Worm (Caenorhabditis elegans) whole organism, mixed stage, embryonic: ENCODE results near the gene srg-21.

ENCODE experiments used
- M03D4.4 ChIP-seq: sonication (generic microtip); optimal IDR thresholded peaks from 2 replicates; lab custom pipeline; 2017; ENCODE audit warnings: mild to moderate bottlenecking, missing genetic modification characterization, missing compliant biosample characterization
- blmp-1 ChIP-seq: fragments of 150-350 bp; optimal IDR thresholded peaks from 2 replicates; lab custom pipeline; 2014; ENCODE audit warnings: missing biosample characterization, missing genetic modification characterization
- ceh-39 ChIP-seq: fragments of 150-350 bp; optimal IDR thresholded peaks from 2 replicates; lab custom pipeline; 2014; ENCODE audit warnings: missing biosample characterization, missing genetic modification characterization
- ceh-43 ChIP-seq: fragments of 200-800 bp; sonication (Bioruptor generic); optimal IDR thresholded peaks from 2 replicates; lab custom pipeline; 2018; ENCODE audit warnings: mild to moderate bottlenecking, missing genetic modification characterization, moderate library complexity, missing compliant biosample characterization
- ceh-83 ChIP-seq: fragments of 200-800 bp; sonication (Bioruptor generic); optimal IDR thresholded peaks from 2 replicates; lab custom pipeline; 2018; ENCODE audit warnings: mild to moderate bottlenecking, missing genetic modification characterization, missing compliant biosample characterization
- ces-1 ChIP-seq: fragments of 150-350 bp; optimal IDR thresholded peaks from 2 replicates; lab custom pipeline; 2014; ENCODE audit warnings: missing biosample characterization, missing genetic modification reagents, missing genetic modification characterization
- cnd-1 ChIP-seq: fragments of 200-800 bp; sonication (Bioruptor generic); optimal IDR thresholded peaks from 2 replicates; lab custom pipeline; 2018; ENCODE audit warnings: mild to moderate bottlenecking, missing genetic modification characterization, missing compliant biosample characterization
- drap-1 ChIP-seq: fragments of 200-800 bp; sonication (Bioruptor generic); optimal IDR thresholded peaks from 3 replicates; lab custom pipeline; 2018; ENCODE audit warnings: mild to moderate bottlenecking, missing genetic modification characterization, missing compliant biosample characterization
- elt-1 ChIP-seq: sonication (generic microtip); optimal IDR thresholded peaks from 2 replicates; lab custom pipeline; 2017; ENCODE audit warnings: missing genetic modification characterization, mild to moderate bottlenecking, missing compliant biosample characterization, antibody characterized with exemption, moderate library complexity, borderline replicate concordance; ENCODE audit not compliant: insufficient read depth
- elt-3 ChIP-seq: fragments of 150-350 bp; optimal IDR thresholded peaks from 2 replicates; lab custom pipeline; 2014; ENCODE audit warnings: missing biosample characterization, missing genetic modification characterization
- flh-1 ChIP-seq: fragments of 200-800 bp; sonication (Bioruptor generic); optimal IDR thresholded peaks from 2 replicates; lab custom pipeline; 2018; ENCODE audit warnings: mild to moderate bottlenecking, missing genetic modification characterization, moderate library complexity, missing compliant biosample characterization
- ham-2 ChIP-seq: fragments of 200-800 bp; sonication (Bioruptor generic); optimal IDR thresholded peaks from 2 replicates; lab custom pipeline; 2018; ENCODE audit warnings: mild to moderate bottlenecking, missing genetic modification characterization, missing compliant biosample characterization
- lin-13 ChIP-seq: fragments of 150-350 bp; optimal IDR thresholded peaks from 2 replicates; lab custom pipeline; 2014; ENCODE audit warnings: missing biosample characterization, missing genetic modification characterization
- lin-32 ChIP-seq: fragments of 200-800 bp; sonication (Bioruptor generic); optimal IDR thresholded peaks from 2 replicates; lab custom pipeline; 2018; ENCODE audit warnings: mild to moderate bottlenecking, missing genetic modification characterization, missing compliant biosample characterization
- mep-1 ChIP-seq: fragments of 150-350 bp; optimal IDR thresholded peaks from 2 replicates; lab custom pipeline; 2017; ENCODE audit warnings: missing biosample characterization, missing genetic modification reagents, missing genetic modification characterization, inconsistent platforms
- mls-2 ChIP-seq: sonication (generic microtip); optimal IDR thresholded peaks from 2 replicates; lab custom pipeline; 2016; ENCODE audit warnings: mild to moderate bottlenecking, missing genetic modification characterization, moderate library complexity, missing compliant biosample characterization
- nhr-12 ChIP-seq: fragments of 150-350 bp; optimal IDR thresholded peaks from 2 replicates; lab custom pipeline; 2014; ENCODE audit warnings: missing biosample characterization, missing genetic modification characterization
- nhr-2 ChIP-seq: fragments of 150-350 bp; optimal IDR thresholded peaks from 2 replicates; lab custom pipeline; 2014; ENCODE audit warnings: missing biosample characterization, missing genetic modification characterization
- nhr-28 ChIP-seq: fragments of 150-350 bp; optimal IDR thresholded peaks from 2 replicates; lab custom pipeline; 2014; ENCODE audit warnings: missing biosample characterization, missing genetic modification characterization
- nhr-76 ChIP-seq: sonication (generic microtip); optimal IDR thresholded peaks from 2 replicates; lab custom pipeline; 2017; ENCODE audit warnings: missing biosample characterization, missing genetic modification characterization
- pha-4 ChIP-seq: fragments of 150-350 bp; optimal IDR thresholded peaks from 2 replicates; lab custom pipeline; 2018; ENCODE audit warnings: missing biosample characterization, missing genetic modification reagents, missing genetic modification characterization
- snpc-4 ChIP-seq: fragments of 150-350 bp; optimal IDR thresholded peaks from 2 replicates; lab custom pipeline; 2014; ENCODE audit warnings: missing biosample characterization, missing genetic modification characterization
- sptf-1 ChIP-seq: sonication (generic microtip); optimal IDR thresholded peaks from 2 replicates; lab custom pipeline; 2017; ENCODE audit warnings: mild to moderate bottlenecking, missing genetic modification characterization, moderate library complexity, missing compliant biosample characterization
- tbx-8 ChIP-seq: fragments of 200-800 bp; sonication (Bioruptor generic); optimal IDR thresholded peaks from 2 replicates; lab custom pipeline; 2018; ENCODE audit warnings: mild to moderate bottlenecking, missing genetic modification characterization, moderate library complexity, missing compliant biosample characterization
- unc-120 ChIP-seq: sonication (generic microtip); optimal IDR thresholded peaks from 2 replicates; lab custom pipeline; 2017; ENCODE audit warnings: missing genetic modification characterization, missing compliant biosample characterization; ENCODE audit not compliant: poor library complexity, severe bottlenecking
- unc-39 ChIP-seq: fragments of 150-350 bp; optimal IDR thresholded peaks from 2 replicates; lab custom pipeline; 2014; ENCODE audit warnings: missing biosample characterization, missing genetic modification characterization
- unc-62 ChIP-seq: fragments of 150-350 bp; optimal IDR thresholded peaks from 2 replicates; lab custom pipeline; 2014; ENCODE audit warnings: missing biosample characterization, missing genetic modification reagents, missing genetic modification characterization
- zip-8 ChIP-seq: fragments of 150-350 bp; optimal IDR thresholded peaks from 2 replicates; lab custom pipeline; 2014; ENCODE audit warnings: missing biosample characterization, missing genetic modification characterization
- ztf-11 ChIP-seq: fragments of 150-350 bp; optimal IDR thresholded peaks from 2 replicates; lab custom pipeline; 2014; ENCODE audit warnings: missing biosample characterization, missing genetic modification characterization

The srg-21 gene

DNA sequence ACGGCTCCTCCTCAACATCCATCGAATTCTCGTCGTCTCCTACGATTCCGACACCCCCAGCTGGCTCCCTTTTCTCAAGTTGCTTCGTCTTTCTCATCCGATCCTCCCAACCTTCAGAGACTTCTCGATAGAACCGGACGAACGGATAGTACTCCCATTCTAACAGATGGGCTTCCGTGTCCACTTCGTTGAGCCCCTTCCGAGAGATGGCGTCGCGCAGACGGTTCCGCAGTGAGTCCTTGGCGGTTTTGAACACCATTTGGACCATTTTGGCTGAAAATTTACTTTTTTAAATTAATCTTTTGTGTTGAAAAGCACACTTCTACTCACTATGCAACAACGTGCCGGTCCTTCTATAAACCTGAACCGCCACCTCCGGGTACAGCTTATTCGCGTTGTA lies 37.5 kb downstream of the srg-21 start:
- no peak for TF ChIP-seq lin-13 (tag; lab: Kevin White, UChicago)
- no peak for TF ChIP-seq nhr-2 (tag; lab: Kevin White, UChicago)
- TF ChIP-seq nhr-12 (tag; lab: Kevin White, UChicago) = no peak
- no peak for TF ChIP-seq mep-1 (tag; lab: Kevin White, UChicago)

- TF ChIP-seq flh-1 (GFP tag; lab: Kevin White, UChicago) = no peak
- no peak for TF ChIP-seq zip-8 (tag; lab: Kevin White, UChicago)
- no peak for TF ChIP-seq elt-1 (tag; lab: Kevin White, UChicago)
- TF ChIP-seq lin-32 (GFP tag; lab: Kevin White, UChicago) = no peak
- no peak for TF ChIP-seq mls-2 (tag; lab: Kevin White, UChicago)
- TF ChIP-seq M03D4.4 (tag; lab: Kevin White, UChicago) = no peak
- no peak for TF ChIP-seq unc-62 (GFP tag; lab: Kevin White, UChicago)
- no peak for TF ChIP-seq cnd-1 (tag; lab: Kevin White, UChicago)
- no peak for TF ChIP-seq nhr-76 (tag; lab: Kevin White, UChicago)
- no peak for TF ChIP-seq pha-4
- TF ChIP-seq mep-1 (tag; lab: Kevin White, UChicago) = no peak
- no peak for TF ChIP-seq elt-3 (tag; lab: Kevin White, UChicago)
- no peak for TF ChIP-seq unc-120 (tag; lab: Kevin White, UChicago)
- TF ChIP-seq sptf-1 (tag; lab: Kevin White, UChicago) = no peak
Observed at ce11 chrII:3052843-3053242, 38.3 kb downstream of the srg-21 start.

DNA sequence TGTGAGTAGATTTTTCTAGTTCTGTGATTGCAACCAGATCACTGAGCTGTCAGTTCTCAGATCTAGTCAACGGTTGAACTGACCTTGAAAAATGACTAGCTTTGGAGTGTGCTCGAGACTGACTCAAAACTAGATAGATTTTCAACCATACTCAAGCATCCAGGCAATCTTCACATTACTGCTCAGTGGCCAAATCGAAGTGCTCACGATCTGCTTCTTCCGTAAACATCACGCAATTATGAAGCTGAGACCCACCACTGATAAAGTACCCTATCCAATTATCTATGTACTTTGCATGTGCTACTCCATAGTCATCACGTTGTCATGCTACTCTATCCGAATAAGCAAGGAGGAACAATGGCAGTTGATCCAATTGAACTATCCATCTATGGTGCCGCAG lies 39.8 kb downstream of the srg-21 start:
- no peak for TF ChIP-seq mls-2 (tag; lab: Kevin White, UChicago)

DNA sequence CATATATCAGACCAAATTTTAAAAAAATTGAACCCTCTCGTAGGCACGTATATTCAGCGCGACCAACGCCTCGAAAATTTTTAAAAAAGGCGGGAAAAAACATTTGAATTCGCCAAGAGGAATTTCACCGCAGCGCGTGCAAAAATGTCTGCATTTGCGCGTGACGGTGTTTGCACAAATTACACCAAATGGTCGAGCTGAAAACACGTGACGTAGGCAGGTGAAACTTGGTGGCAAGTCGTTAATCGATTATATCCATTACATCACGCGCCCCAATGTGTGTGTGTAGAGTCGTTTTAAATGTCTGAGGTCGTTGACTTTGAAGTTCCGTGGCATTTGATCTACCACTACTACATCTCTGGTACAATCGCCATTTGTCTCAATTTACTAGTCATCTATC lies 40.5 kb downstream of the srg-21 start, which contains the start of gene sri-31:
TSS of gene sri-31 (plus strand) at position 301 of the 400 bp plus-strand sequence.
- TF ChIP-seq mls-2 (tag; lab: Kevin White, UChicago) (no peak), blmp-1 (tag; lab: Kevin White, UChicago) (no peak), nhr-12 (tag; lab: Kevin White, UChicago) (no peak), M03D4.4 (tag; lab: Kevin White, UChicago) (no peak), nhr-28 (tag; lab: Kevin White, UChicago) (no peak), ces-1 (GFP tag; lab: Kevin White, UChicago) (no peak), tbx-8 (GFP tag; lab: Kevin White, UChicago) (no peak), unc-39 (tag; lab: Kevin White, UChicago) (no peak), snpc-4 (tag; lab: Kevin White, UChicago) (no peak), unc-62 (GFP tag; lab: Kevin White, UChicago) (no peak), elt-3 (tag; lab: Kevin White, UChicago) (no peak), pha-4 (no peak), drap-1 (GFP tag; lab: Kevin White, UChicago) (no peak)

DNA sequence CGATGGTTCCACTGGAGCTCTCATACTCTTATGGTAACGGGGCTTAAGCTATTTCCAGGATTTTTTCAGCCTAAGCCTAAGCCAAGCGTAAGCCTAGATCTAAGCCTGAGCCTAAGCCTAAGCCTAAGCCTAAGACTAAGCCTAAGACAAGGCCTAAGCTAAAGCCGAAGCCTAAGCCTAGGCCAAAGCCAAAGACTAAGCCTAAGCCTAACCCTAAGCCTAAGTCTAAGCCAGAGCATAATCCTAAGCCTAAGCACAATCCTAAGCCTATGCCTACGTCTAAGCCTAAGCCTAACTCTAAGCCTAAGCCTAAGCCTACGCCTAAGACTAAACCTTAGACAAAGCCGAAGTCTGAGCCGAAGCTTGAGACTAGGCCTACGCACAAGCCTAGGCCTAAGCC lies 42.2 kb downstream of the srg-21 start:
- TF ChIP-seq mep-1 (tag; lab: Kevin White, UChicago) = no peak
- no peak for TF ChIP-seq ces-1 (GFP tag; lab: Kevin White, UChicago)
- TF ChIP-seq ceh-39 (tag; lab: Kevin White, UChicago) = no peak
- peak; percentile 1 for TF ChIP-seq ham-2 (GFP tag; lab: Kevin White, UChicago)
- TF ChIP-seq pha-4 = no peak
- TF ChIP-seq ceh-43 = no peak

DNA sequence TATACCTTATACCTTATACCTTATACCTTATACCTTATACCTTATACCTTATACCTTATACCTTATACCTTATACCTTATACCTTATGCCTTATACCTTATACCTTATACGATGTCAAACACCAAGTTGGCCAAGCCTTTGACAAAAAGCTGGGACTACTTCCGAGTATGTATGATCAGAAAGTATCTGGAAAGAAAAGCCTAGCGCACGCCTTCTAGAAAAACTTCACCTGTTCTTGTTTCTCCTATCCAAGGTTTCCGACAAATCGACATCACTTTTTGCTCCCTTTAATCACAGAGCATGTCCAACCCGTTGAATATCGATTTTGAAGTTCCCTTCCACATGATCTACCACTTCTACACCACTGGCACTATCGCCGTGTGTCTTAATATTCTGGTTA lies 42.8 kb downstream of the srg-21 start, which contains the start of gene sri-28:
TSS of gene sri-28 (plus strand) at position 301 of the 400 bp plus-strand sequence.
- TF ChIP-seq cnd-1 (tag; lab: Kevin White, UChicago) = no peak
- TF ChIP-seq ceh-83 (GFP tag; lab: Kevin White, UChicago) = no peak
- no peak for TF ChIP-seq unc-120 (tag; lab: Kevin White, UChicago)
- TF ChIP-seq ztf-11 (tag; lab: Kevin White, UChicago) = no peak
- TF ChIP-seq nhr-76 (tag; lab: Kevin White, UChicago) = no peak
- TF ChIP-seq unc-39 (tag; lab: Kevin White, UChicago) = no peak
- TF ChIP-seq ceh-39 (tag; lab: Kevin White, UChicago) = no peak
